Fruit fly (Drosophila melanogaster) whole organism, adult: ENCODE results near the gene NPFR.

ENCODE experiments used
- CG11617 ChIP-seq: fragments of 200-800 bp; sonication (Bioruptor generic); optimal IDR thresholded peaks from 2 replicates; lab custom pipeline; 2017; ENCODE audit warnings: mild to moderate bottlenecking, missing biosample characterization, missing genetic modification reagents, missing genetic modification characterization
- CG12768 ChIP-seq: fragments of 200-800 bp; sonication (Bioruptor generic); optimal IDR thresholded peaks from 2 replicates; lab custom pipeline; 2017; ENCODE audit warnings: missing biosample characterization, missing genetic modification characterization, mild to moderate bottlenecking, moderate library complexity, missing genetic modification reagents
- CG14711 ChIP-seq: fragments of 200-800 bp; sonication (Bioruptor generic); optimal IDR thresholded peaks from 2 replicates; lab custom pipeline; 2018; ENCODE audit warnings: missing biosample characterization, mild to moderate bottlenecking, missing genetic modification characterization, moderate library complexity
- CG1620 ChIP-seq: fragments of 200-800 bp; sonication (Bioruptor generic); optimal IDR thresholded peaks from 2 replicates; lab custom pipeline; 2016; ENCODE audit warnings: missing biosample characterization, missing genetic modification characterization
- CG33017 ChIP-seq: fragments of 200-800 bp; sonication (Bioruptor generic); optimal IDR thresholded peaks from 2 replicates; lab custom pipeline; 2018; ENCODE audit warnings: missing biosample characterization, mild to moderate bottlenecking, missing genetic modification characterization, moderate library complexity
- CG5204 ChIP-seq: fragments of 200-800 bp; sonication (Bioruptor generic); optimal IDR thresholded peaks from 2 replicates; lab custom pipeline; 2016; ENCODE audit warnings: missing biosample characterization, missing genetic modification characterization
- CG7045 ChIP-seq: fragments of 200-800 bp; sonication (Bioruptor generic); optimal IDR thresholded peaks from 2 replicates; lab custom pipeline; 2017; ENCODE audit warnings: missing biosample characterization, mild to moderate bottlenecking, missing genetic modification characterization
- CG7101 ChIP-seq: fragments of 200-800 bp; sonication (Bioruptor generic); optimal IDR thresholded peaks from 2 replicates; lab custom pipeline; 2018; ENCODE audit warnings: missing biosample characterization, mild to moderate bottlenecking, missing genetic modification characterization, moderate library complexity
- Clk ChIP-seq: fragments of 200-800 bp; sonication (Bioruptor generic); optimal IDR thresholded peaks from 2 replicates; lab custom pipeline; 2017; ENCODE audit warnings: missing biosample characterization, missing genetic modification characterization
- Crg-1 ChIP-seq: fragments of 200-800 bp; sonication (Bioruptor generic); optimal IDR thresholded peaks from 2 replicates; lab custom pipeline; 2016; ENCODE audit warnings: missing biosample characterization, missing genetic modification characterization
- Hr96 ChIP-seq: fragments of 200-800 bp; sonication (Bioruptor generic); optimal IDR thresholded peaks from 2 replicates; lab custom pipeline; 2016; ENCODE audit warnings: missing biosample characterization, missing genetic modification characterization
- Mnt ChIP-seq: fragments of 200-800 bp; sonication (Bioruptor generic); optimal IDR thresholded peaks from 2 replicates; lab custom pipeline; 2016; ENCODE audit warnings: missing biosample characterization, mild to moderate bottlenecking, missing genetic modification characterization
- bab1 ChIP-seq: fragments of 200-800 bp; sonication (Bioruptor generic); optimal IDR thresholded peaks from 3 replicates; lab custom pipeline; 2019; ENCODE audit warnings: missing biosample characterization, mild to moderate bottlenecking, missing genetic modification characterization, moderate library complexity
- cic ChIP-seq: fragments of 200-800 bp; sonication (Bioruptor generic); optimal IDR thresholded peaks from 2 replicates; lab custom pipeline; 2017; ENCODE audit warnings: missing biosample characterization, mild to moderate bottlenecking, missing genetic modification characterization, moderate library complexity
- cnc ChIP-seq, 2 experiments: fragments of >200 bp; optimal IDR thresholded peaks; 2 replicates each; lab custom pipeline; 2017
- kay ChIP-seq: fragments of 200-800 bp; sonication (Bioruptor generic); peaks from one replicate; lab custom pipeline; 2016; ENCODE audit warnings: missing biosample characterization, missing genetic modification characterization, borderline replicate concordance
- ovo ChIP-seq: fragments of 200-800 bp; sonication (Bioruptor generic); optimal IDR thresholded peaks from 2 replicates; lab custom pipeline; 2016; ENCODE audit warnings: missing biosample characterization, missing genetic modification characterization
- pad ChIP-seq: fragments of 200-800 bp; sonication (Bioruptor generic); optimal IDR thresholded peaks from 3 replicates; lab custom pipeline; 2017; ENCODE audit warnings: missing biosample characterization, missing genetic modification characterization, mild to moderate bottlenecking, moderate library complexity, missing genetic modification reagents
- tj ChIP-seq: fragments of 200-800 bp; sonication (Bioruptor generic); optimal IDR thresholded peaks from 3 replicates; lab custom pipeline; 2017; ENCODE audit warnings: missing biosample characterization, mild to moderate bottlenecking, missing genetic modification characterization, moderate library complexity
- toe ChIP-seq: fragments of 200-800 bp; sonication (Bioruptor generic); optimal IDR thresholded peaks from 2 replicates; lab custom pipeline; 2016; ENCODE audit warnings: missing biosample characterization, missing genetic modification characterization

NPFR gene

DNA sequence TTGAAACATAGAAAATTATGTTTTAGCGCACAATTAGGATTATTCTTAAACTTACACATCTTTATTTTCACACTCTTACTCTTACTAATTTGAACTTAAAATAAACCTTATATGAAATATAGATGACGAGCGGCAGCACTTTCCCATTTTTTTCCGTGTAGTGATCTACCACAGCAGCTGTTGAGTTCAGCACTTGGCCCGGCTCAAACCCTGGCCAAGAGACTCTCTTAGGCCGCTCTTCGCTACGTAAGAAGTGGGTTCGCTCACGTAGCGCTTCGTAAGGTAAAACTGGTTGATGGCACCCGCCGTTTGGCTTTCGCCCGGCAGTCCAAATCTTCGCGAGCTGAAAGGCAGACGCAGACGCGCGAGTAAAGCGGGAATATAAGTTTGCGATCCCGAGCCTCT lies 11.4 kb downstream of the NPFR start, which contains the start of gene Osi24:
Osi24 (plus strand) TSS at position 324 of the 405 bp plus-strand sequence.
- no peak for TF ChIP-seq toe (GFP tag; lab: Kevin White, UChicago)
- no peak for TF ChIP-seq pad (GFP tag; lab: Kevin White, UChicago)
- no peak for TF ChIP-seq CG1620 (GFP tag; lab: Kevin White, UChicago)
- TF ChIP-seq CG7101 (tag; lab: Kevin White, UChicago), result no peak
- no peak for TF ChIP-seq tj (GFP tag; lab: Kevin White, UChicago)

DNA sequence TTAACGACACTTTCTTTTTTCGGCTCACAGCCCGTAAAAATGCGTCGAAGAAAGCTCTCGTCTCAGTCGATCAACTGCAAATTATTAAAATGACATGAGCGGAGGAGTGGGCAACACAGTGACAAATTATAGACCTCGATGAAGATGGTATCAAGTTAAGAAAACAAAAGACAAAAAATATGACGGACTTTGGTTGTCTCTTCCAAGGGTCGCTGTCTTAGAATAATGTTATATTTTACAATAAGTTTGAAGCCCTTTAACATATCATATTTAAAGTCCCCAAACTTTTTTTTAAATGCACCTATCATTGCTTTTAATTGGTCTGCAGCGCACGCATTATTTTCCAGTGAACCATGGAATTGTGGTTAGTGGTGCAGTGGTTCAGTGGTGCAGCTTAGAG lies 12.6 kb downstream of the NPFR start:
- TF ChIP-seq bab1, result no peak
- no peak for TF ChIP-seq CG1620 (GFP tag; lab: Kevin White, UChicago)
- no peak for TF ChIP-seq cic (GFP tag; lab: Kevin White, UChicago)
- no peak for TF ChIP-seq cnc (optimal IDR thresholded peaks at IDR 0.05; lab: Kevin White, UChicago)
- no peak for TF ChIP-seq toe (GFP tag; lab: Kevin White, UChicago)
- no peak for TF ChIP-seq CG5204 (GFP tag; lab: Kevin White, UChicago)
- no peak for TF ChIP-seq CG33017 (tag; lab: Kevin White, UChicago)
- TF ChIP-seq ovo (GFP tag; lab: Kevin White, UChicago), result no peak
- TF ChIP-seq CG7101 (tag; lab: Kevin White, UChicago), result no peak
- no peak for TF ChIP-seq CG11617 (GFP tag; lab: Kevin White, UChicago)
- TF ChIP-seq kay (GFP tag; lab: Kevin White, UChicago), result no peak
- TF ChIP-seq Mnt (GFP tag; lab: Kevin White, UChicago), result no peak
- no peak for TF ChIP-seq Hr96 (GFP tag; lab: Kevin White, UChicago)
- no peak for TF ChIP-seq CG12768 (GFP tag; lab: Kevin White, UChicago)
- no peak for TF ChIP-seq CG14711
- TF ChIP-seq Crg-1 (GFP tag; lab: Kevin White, UChicago), result no peak

DNA sequence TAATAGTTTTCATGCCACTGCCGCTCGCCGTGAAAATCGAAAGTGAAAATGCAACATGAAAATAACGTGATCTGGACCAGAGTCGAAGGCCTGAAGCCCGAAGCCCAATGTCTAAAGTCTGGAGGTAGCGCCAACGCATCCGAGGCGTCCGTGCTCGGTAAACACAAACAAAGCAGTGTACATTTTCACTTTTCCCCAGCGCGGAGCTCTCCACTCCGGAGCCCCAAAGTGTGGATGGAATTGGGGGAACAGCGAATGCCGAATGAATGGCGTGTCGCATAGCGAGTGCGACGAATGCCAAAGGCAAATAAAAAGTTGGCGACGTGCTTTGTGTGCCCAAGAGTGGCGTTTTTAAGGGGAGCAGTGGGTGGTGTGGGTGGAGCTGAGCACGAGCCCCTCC lies 15.9 kb downstream of the NPFR start:
- TF ChIP-seq CG33017 (tag; lab: Kevin White, UChicago), result no peak
- TF ChIP-seq Hr96 (GFP tag; lab: Kevin White, UChicago), result no peak
- no peak for TF ChIP-seq CG12768 (GFP tag; lab: Kevin White, UChicago)
- TF ChIP-seq CG5204 (GFP tag; lab: Kevin White, UChicago), result no peak
- no peak for TF ChIP-seq toe (GFP tag; lab: Kevin White, UChicago)
- no peak for TF ChIP-seq CG7045 (GFP tag; lab: Kevin White, UChicago)
- no peak for TF ChIP-seq CG11617 (GFP tag; lab: Kevin White, UChicago)
- no peak for TF ChIP-seq CG7101 (tag; lab: Kevin White, UChicago)
- no peak for TF ChIP-seq cic (GFP tag; lab: Kevin White, UChicago)
- no peak for TF ChIP-seq Mnt (GFP tag; lab: Kevin White, UChicago)
- TF ChIP-seq CG1620 (GFP tag; lab: Kevin White, UChicago), result no peak
- TF ChIP-seq ovo (GFP tag; lab: Kevin White, UChicago), result no peak
- TF ChIP-seq CG14711, result no peak
- no peak for TF ChIP-seq Clk (GFP tag; lab: Kevin White, UChicago)
- TF ChIP-seq bab1, result no peak
- TF ChIP-seq tj (GFP tag; lab: Kevin White, UChicago), result no peak
- TF ChIP-seq kay (GFP tag; lab: Kevin White, UChicago), result no peak
- TF ChIP-seq pad (GFP tag; lab: Kevin White, UChicago), result no peak
- no peak for TF ChIP-seq cnc (optimal IDR thresholded peaks at IDR 0.05; lab: Kevin White, UChicago)

DNA sequence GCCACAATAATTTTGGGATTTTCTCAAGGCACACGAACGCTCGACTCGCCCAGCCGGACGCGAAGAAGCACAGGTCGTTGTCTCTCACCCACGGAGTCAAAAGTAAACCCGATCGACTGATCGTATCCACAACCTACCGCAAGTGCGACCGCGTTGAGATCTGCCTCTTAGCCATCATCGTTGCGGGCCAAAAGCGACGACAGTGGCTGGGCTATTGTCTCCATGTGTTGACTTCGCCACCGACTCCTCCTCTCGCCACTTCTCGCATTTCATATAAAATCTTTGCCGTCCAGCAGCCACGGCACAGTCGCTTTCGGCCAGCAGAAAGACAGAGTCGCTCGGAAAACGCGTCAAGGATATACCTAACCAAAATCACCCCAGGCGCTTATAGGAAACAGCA lies 22.0 kb downstream of the NPFR start, which contains the start of gene Osi2:
Osi2 (plus strand) TSS at position 301 of the 400 bp plus-strand sequence.
- no peak for TF ChIP-seq cnc (optimal IDR thresholded peaks at IDR 0.05; lab: Kevin White, UChicago)
- no peak for TF ChIP-seq toe (GFP tag; lab: Kevin White, UChicago)
- TF ChIP-seq CG7045 (GFP tag; lab: Kevin White, UChicago), result no peak
- no peak for TF ChIP-seq Clk (GFP tag; lab: Kevin White, UChicago)
- no peak for TF ChIP-seq Mnt (GFP tag; lab: Kevin White, UChicago)
- TF ChIP-seq CG33017 (tag; lab: Kevin White, UChicago), result no peak
- TF ChIP-seq CG11617 (GFP tag; lab: Kevin White, UChicago), result no peak
- TF ChIP-seq CG5204 (GFP tag; lab: Kevin White, UChicago), result no peak
- TF ChIP-seq bab1, result no peak
- TF ChIP-seq kay (GFP tag; lab: Kevin White, UChicago), result no peak
- TF ChIP-seq Hr96 (GFP tag; lab: Kevin White, UChicago), result no peak
- no peak for TF ChIP-seq ovo (GFP tag; lab: Kevin White, UChicago)
- no peak for TF ChIP-seq CG14711
- no peak for TF ChIP-seq Crg-1 (GFP tag; lab: Kevin White, UChicago)
- TF ChIP-seq CG12768 (GFP tag; lab: Kevin White, UChicago), result no peak
- no peak for TF ChIP-seq CG7101 (tag; lab: Kevin White, UChicago)
- no peak for TF ChIP-seq CG1620 (GFP tag; lab: Kevin White, UChicago)
- TF ChIP-seq tj (GFP tag; lab: Kevin White, UChicago), result no peak
- no peak for TF ChIP-seq cic (GFP tag; lab: Kevin White, UChicago)
- no peak for TF ChIP-seq pad (GFP tag; lab: Kevin White, UChicago)

DNA sequence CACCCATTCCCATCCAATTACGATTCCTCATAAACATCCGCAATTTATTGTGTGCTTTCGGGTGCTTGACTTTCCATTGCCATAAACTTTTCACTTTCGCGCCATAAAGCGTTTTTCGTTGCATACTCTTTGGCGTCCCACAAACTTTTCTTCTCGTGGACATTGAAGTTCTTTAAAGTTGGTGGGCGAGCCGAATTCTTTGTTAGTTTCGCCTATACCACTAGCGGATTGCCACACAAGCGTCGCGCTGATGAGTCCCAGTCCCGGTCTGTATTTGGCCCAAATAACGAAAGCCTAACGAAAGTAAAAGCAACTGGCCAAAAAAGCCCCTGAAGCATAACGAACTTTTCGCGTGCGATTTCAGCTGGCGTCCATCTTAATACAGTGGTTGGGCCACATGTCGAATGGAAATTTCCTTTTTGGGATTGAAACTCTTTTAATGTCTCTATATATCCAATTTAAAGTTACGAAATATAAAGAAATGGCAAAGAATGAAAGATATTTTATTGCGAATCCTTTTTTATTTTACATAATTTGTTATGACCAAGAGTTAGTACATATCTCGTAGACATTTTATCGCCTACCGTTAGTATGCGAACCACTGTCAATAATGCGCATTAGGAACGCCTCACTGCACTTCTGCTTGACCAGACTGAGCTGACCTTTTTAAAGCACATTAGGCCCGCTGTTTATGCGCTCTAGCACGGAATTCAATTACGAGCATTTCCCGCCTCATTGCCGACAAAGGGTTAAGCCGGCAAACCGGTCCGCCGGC lies 23.3 kb downstream of the NPFR start:
- TF ChIP-seq cnc (optimal IDR thresholded peaks at IDR 0.05; lab: Kevin White, UChicago) (no peak), CG14711 (no peak)

DNA sequence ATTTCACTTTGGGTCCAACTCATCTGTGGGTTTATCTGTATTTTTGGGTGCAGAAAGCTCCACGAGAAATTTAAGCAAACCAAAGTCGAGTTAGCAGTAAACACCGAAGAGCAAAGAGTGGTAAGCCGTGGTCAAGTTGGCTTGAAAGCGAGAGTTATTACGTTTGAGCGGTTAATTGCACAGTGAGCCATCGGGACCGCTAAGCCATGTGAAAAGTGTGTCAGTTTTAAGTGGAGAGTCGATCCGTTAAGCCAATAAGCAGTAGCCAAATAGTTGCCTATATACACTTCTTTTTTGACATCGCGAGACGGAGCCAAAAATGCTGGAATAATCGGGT lies 23.9 kb downstream of the NPFR start:
- no peak for TF ChIP-seq CG11617 (GFP tag; lab: Kevin White, UChicago)
- no peak for TF ChIP-seq ovo (GFP tag; lab: Kevin White, UChicago)
- no peak for TF ChIP-seq Clk (GFP tag; lab: Kevin White, UChicago)
- TF ChIP-seq toe (GFP tag; lab: Kevin White, UChicago), result no peak
- TF ChIP-seq Hr96 (GFP tag; lab: Kevin White, UChicago), result no peak
- TF ChIP-seq Crg-1 (GFP tag; lab: Kevin White, UChicago), result no peak
- no peak for TF ChIP-seq CG5204 (GFP tag; lab: Kevin White, UChicago)
- TF ChIP-seq bab1, result no peak
